Worm (Caenorhabditis elegans): Measurements from ENCODE around the gene ceh-58.

- TF ChIP-seq nhr-25 (tag; optimal IDR thresholded peaks at IDR 0.05) = no peak
- no peak for TF ChIP-seq nhr-77 (tag; optimal IDR thresholded peaks at IDR 0.05)
- no peak for TF ChIP-seq egl-27 (tag; optimal IDR thresholded peaks at IDR 0.05)
- TF ChIP-seq lsy-2 (tag; optimal IDR thresholded peaks at IDR 0.05) = no peak
- TF ChIP-seq skn-1 (tag; optimal IDR thresholded peaks at IDR 0.05) = peak; percentile 11
- TF ChIP-seq dmd-4 (tag; optimal IDR thresholded peaks at IDR 0.05) = no peak
- no peak for TF ChIP-seq elt-3 (tag; optimal IDR thresholded peaks at IDR 0.05)
- no peak for TF ChIP-seq lin-13 (GFP tag; optimal IDR thresholded peaks at IDR 0.05)
- TF ChIP-seq unc-62 (GFP tag; optimal IDR thresholded peaks at IDR 0.05) = no peak
- no peak for TF ChIP-seq F13H6.1 (tag; optimal IDR thresholded peaks at IDR 0.05)
Measured at ce11 chrII:10373016-10373415, 3.6 kb upstream of the ceh-58 start.
